Worm (Caenorhabditis elegans) whole organism, late embryonic: ENCODE measurements around the gene ZK617.26.

Experiments used
- C08G9.2 ChIP-seq: sonication (generic microtip); optimal IDR thresholded peaks from 2 replicates; lab custom pipeline; 2016; ENCODE audit warnings: mild to moderate bottlenecking, missing genetic modification characterization, moderate library complexity, missing compliant biosample characterization
- C38D4.7 ChIP-seq: fragments of 200-800 bp; sonication (Bioruptor generic); optimal IDR thresholded peaks from 2 replicates; lab custom pipeline; 2018; ENCODE audit warnings: mild to moderate bottlenecking, missing genetic modification characterization, moderate library complexity, missing compliant biosample characterization
- K02D7.2 ChIP-seq: sonication (generic microtip); optimal IDR thresholded peaks from 2 replicates; lab custom pipeline; 2017; ENCODE audit warnings: mild to moderate bottlenecking, missing genetic modification characterization, missing compliant biosample characterization
- Y22D7AL.16 ChIP-seq: sonication (generic microtip); optimal IDR thresholded peaks from 2 replicates; lab custom pipeline; 2016; ENCODE audit warnings: missing genetic modification characterization, missing compliant biosample characterization
- ceh-19 ChIP-seq: fragments of 200-800 bp; sonication (Bioruptor generic); optimal IDR thresholded peaks from 2 replicates; lab custom pipeline; 2018; ENCODE audit warnings: mild to moderate bottlenecking, missing genetic modification characterization, missing compliant biosample characterization
- ceh-22 ChIP-seq: sonication (generic microtip); optimal IDR thresholded peaks from 2 replicates; lab custom pipeline; 2017; ENCODE audit warnings: missing biosample characterization, missing genetic modification characterization
- ceh-30 ChIP-seq: fragments of 150-350 bp; optimal IDR thresholded peaks from 2 replicates; lab custom pipeline; 2014; ENCODE audit warnings: missing biosample characterization, missing genetic modification characterization
- ceh-45 ChIP-seq: fragments of 200-800 bp; sonication (Bioruptor generic); IDR thresholded peaks from 2 replicates; pipeline ENCODE4 v1.3.6; 2022; ENCODE audit warnings: missing genetic modification reagents, missing genetic modification characterization, missing compliant biosample characterization
- ceh-9 ChIP-seq: sonication (generic microtip); optimal IDR thresholded peaks from 2 replicates; lab custom pipeline; 2016; ENCODE audit warnings: mild to moderate bottlenecking, missing genetic modification characterization, inconsistent platforms, missing compliant biosample characterization
- dmd-4 ChIP-seq: sonication (generic microtip); optimal IDR thresholded peaks from 2 replicates; lab custom pipeline; 2016; ENCODE audit warnings: borderline replicate concordance, missing genetic modification characterization, missing compliant biosample characterization
- dve-1 ChIP-seq: sonication (generic microtip); optimal IDR thresholded peaks from 2 replicates; lab custom pipeline; 2017; ENCODE audit warnings: antibody characterized with exemption, mild to moderate bottlenecking, missing genetic modification characterization, missing compliant biosample characterization
- ets-4 ChIP-seq: sonication (generic microtip); optimal IDR thresholded peaks from 2 replicates; lab custom pipeline; 2016; ENCODE audit warnings: missing genetic modification characterization, missing compliant biosample characterization
- fkh-6 ChIP-seq: sonication (generic microtip); optimal IDR thresholded peaks from 2 replicates; lab custom pipeline; 2016; ENCODE audit warnings: missing genetic modification characterization, missing compliant biosample characterization
- gmeb-2 ChIP-seq: sonication (generic microtip); optimal IDR thresholded peaks from 2 replicates; lab custom pipeline; 2016; ENCODE audit warnings: missing genetic modification characterization, inconsistent platforms, missing compliant biosample characterization
- hlh-15 ChIP-seq: sonication (generic microtip); optimal IDR thresholded peaks from 2 replicates; lab custom pipeline; 2016; ENCODE audit warnings: missing genetic modification characterization, missing compliant biosample characterization
- hlh-30 ChIP-seq: sonication (generic microtip); optimal IDR thresholded peaks from 2 replicates; lab custom pipeline; 2017; ENCODE audit warnings: antibody characterized with exemption, missing genetic modification characterization, missing compliant biosample characterization; ENCODE audit not compliant: insufficient read depth
- hlh-8 ChIP-seq: sonication (generic microtip); optimal IDR thresholded peaks from 2 replicates; lab custom pipeline; 2016; ENCODE audit warnings: missing genotype, missing genetic modification characterization, missing compliant biosample characterization
- lim-6 ChIP-seq: sonication (generic microtip); optimal IDR thresholded peaks from 2 replicates; lab custom pipeline; 2016; ENCODE audit warnings: missing genetic modification characterization, missing compliant biosample characterization
- lin-11 ChIP-seq: fragments of 200-800 bp; sonication (Bioruptor generic); optimal IDR thresholded peaks from 2 replicates; lab custom pipeline; 2018; ENCODE audit warnings: mild to moderate bottlenecking, missing genetic modification characterization, missing compliant biosample characterization
- mec-3 ChIP-seq: sonication (generic microtip); optimal IDR thresholded peaks from 2 replicates; lab custom pipeline; 2016; ENCODE audit warnings: borderline replicate concordance, missing genetic modification characterization, missing compliant biosample characterization
- nfya-1 ChIP-seq: sonication (generic microtip); optimal IDR thresholded peaks from 2 replicates; lab custom pipeline; 2017; ENCODE audit warnings: missing genetic modification characterization, mild to moderate bottlenecking, missing compliant biosample characterization, antibody characterized with exemption, moderate library complexity
- npax-4 ChIP-seq: sonication (generic microtip); optimal IDR thresholded peaks from 2 replicates; lab custom pipeline; 2016; ENCODE audit warnings: missing genetic modification characterization, missing compliant biosample characterization
- odd-2 ChIP-seq: sonication (generic microtip); optimal IDR thresholded peaks from 2 replicates; lab custom pipeline; 2017; ENCODE audit warnings: antibody characterized with exemption, mild to moderate bottlenecking, missing genetic modification characterization, missing compliant biosample characterization
- pag-3 ChIP-seq: sonication (generic microtip); optimal IDR thresholded peaks from 2 replicates; lab custom pipeline; 2016; ENCODE audit warnings: missing compliant biosample characterization, missing genetic modification characterization, borderline replicate concordance
- pat-9 ChIP-seq: fragments of 200-800 bp; sonication (Bioruptor generic); optimal IDR thresholded peaks from 2 replicates; lab custom pipeline; 2018; ENCODE audit warnings: mild to moderate bottlenecking, missing genetic modification characterization, moderate library complexity, missing compliant biosample characterization
- pax-1 ChIP-seq: fragments of 150-350 bp; optimal IDR thresholded peaks from 2 replicates; lab custom pipeline; 2014; ENCODE audit warnings: missing biosample characterization, missing genetic modification characterization
- pqm-1 ChIP-seq: sonication (generic microtip); optimal IDR thresholded peaks from 2 replicates; lab custom pipeline; 2016; ENCODE audit warnings: missing genetic modification characterization, missing compliant biosample characterization
- pros-1 ChIP-seq: fragments of 150-350 bp; optimal IDR thresholded peaks from 2 replicates; lab custom pipeline; 2014; ENCODE audit warnings: missing biosample characterization, missing genetic modification reagents, missing genetic modification characterization
- sdc-2 ChIP-seq: sonication (generic microtip); optimal IDR thresholded peaks from 2 replicates; lab custom pipeline; 2016; ENCODE audit warnings: missing genotype, missing genetic modification characterization, missing compliant biosample characterization
- sox-2 ChIP-seq: fragments of 200-800 bp; sonication (Bioruptor generic); IDR thresholded peaks from 2 replicates; pipeline ENCODE4 v1.3.6; 2022; ENCODE audit warnings: missing genetic modification reagents, missing genetic modification characterization, missing compliant biosample characterization
- sox-4 ChIP-seq: sonication (generic microtip); optimal IDR thresholded peaks from 2 replicates; lab custom pipeline; 2017; ENCODE audit warnings: mild to moderate bottlenecking, missing genetic modification characterization, inconsistent platforms, missing compliant biosample characterization
- syd-9 ChIP-seq: sonication (generic microtip); optimal IDR thresholded peaks from 2 replicates; lab custom pipeline; 2016; ENCODE audit warnings: mild to moderate bottlenecking, missing genetic modification characterization, moderate library complexity, missing compliant biosample characterization
- tbx-2 ChIP-seq: sonication (generic microtip); optimal IDR thresholded peaks from 2 replicates; lab custom pipeline; 2016; ENCODE audit warnings: missing genetic modification characterization, missing compliant biosample characterization
- tbx-7 ChIP-seq: sonication (generic microtip); optimal IDR thresholded peaks from 2 replicates; lab custom pipeline; 2016; ENCODE audit warnings: missing genotype, missing genetic modification characterization, missing compliant biosample characterization
- unc-3 ChIP-seq, 2 experiments: fragments of 200-800 bp in 1 of 2; sonication (Bioruptor generic) in 1 of 2; sonication (generic microtip) in 1 of 2; conservative IDR thresholded peaks in 1 of 2; optimal IDR thresholded peaks in 1 of 2; 2 replicates each; pipeline versions ENCODE4 v1.3.6 to Lab custom; 2016 to 2022; ENCODE audit warnings: missing compliant biosample characterization in 2 of 2, missing genetic modification characterization in 2 of 2, missing genetic modification reagents in 1 of 2
- unc-55 ChIP-seq: sonication (generic microtip); optimal IDR thresholded peaks from 2 replicates; lab custom pipeline; 2017; ENCODE audit warnings: missing biosample characterization, missing genetic modification reagents, missing genetic modification characterization
- unc-86 ChIP-seq: sonication (generic microtip); optimal IDR thresholded peaks from 2 replicates; lab custom pipeline; 2016; ENCODE audit warnings: missing genetic modification characterization, missing compliant biosample characterization
- zip-5 ChIP-seq: sonication (generic microtip); optimal IDR thresholded peaks from 2 replicates; lab custom pipeline; 2016; ENCODE audit warnings: missing genetic modification characterization, missing compliant biosample characterization

ZK617.26 gene

DNA sequence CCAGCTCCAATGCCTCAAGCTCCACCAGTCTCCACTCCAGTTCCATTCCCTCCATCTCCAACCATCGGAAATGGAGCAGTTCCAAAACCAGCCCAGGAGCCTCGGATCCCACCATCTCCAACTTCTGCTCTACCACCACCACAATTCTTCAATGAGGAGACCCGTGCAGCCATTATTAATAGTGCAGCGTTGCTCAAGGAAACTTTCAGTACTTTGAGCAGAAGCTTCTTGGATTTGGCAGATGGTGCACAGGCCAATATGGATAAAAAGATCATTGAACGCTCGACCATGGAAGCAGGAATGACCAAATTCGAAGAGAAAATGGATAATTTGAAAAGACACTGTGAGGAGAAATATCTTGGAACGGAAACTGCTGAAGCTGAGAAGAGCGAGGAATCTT is 24.7 kb upstream of the ZK617.26 start:
- TF ChIP-seq syd-9 (tag; lab: Kevin White, UChicago), result no peak
- no peak for TF ChIP-seq zip-5 (tag; lab: Kevin White, UChicago)
- TF ChIP-seq mec-3 (tag; lab: Kevin White, UChicago), result no peak
- no peak for TF ChIP-seq unc-86
- no peak for TF ChIP-seq C08G9.2
- no peak for TF ChIP-seq dve-1
- no peak for TF ChIP-seq odd-2 (tag; lab: Kevin White, UChicago)
- TF ChIP-seq tbx-7 (tag; lab: Kevin White, UChicago), result no peak
- TF ChIP-seq pag-3 (tag; lab: Kevin White, UChicago), result no peak
- TF ChIP-seq tbx-2, result no peak
- no peak for TF ChIP-seq pros-1 (tag; lab: Kevin White, UChicago)
- no peak for TF ChIP-seq ceh-45 (GFP tag; lab: Robert Waterston, UW)
- no peak for TF ChIP-seq Y22D7AL.16 (tag; lab: Kevin White, UChicago)
- TF ChIP-seq ceh-9, result no peak
- TF ChIP-seq dmd-4 (tag; lab: Kevin White, UChicago), result no peak
- no peak for TF ChIP-seq lin-11

DNA sequence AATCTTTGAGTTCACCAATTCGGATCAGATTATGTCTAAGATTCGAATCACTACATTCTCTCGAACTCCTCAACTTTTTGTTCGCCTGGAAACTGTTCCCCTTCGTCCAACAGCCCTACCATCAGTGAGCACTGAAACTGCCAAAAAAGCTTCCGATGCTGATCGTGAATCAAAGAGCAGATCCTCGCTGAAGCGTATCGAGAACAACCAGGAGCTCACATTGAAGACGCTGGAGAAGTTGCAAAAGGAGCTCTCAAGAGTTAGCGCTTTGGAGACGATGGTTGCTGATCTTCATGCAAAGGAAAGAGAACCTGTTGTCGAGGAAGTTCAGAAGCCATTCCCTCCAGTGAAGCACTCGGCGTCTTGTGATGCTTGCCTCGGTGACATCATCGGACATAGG is 24.0 kb upstream of the ZK617.26 start:
- no peak for TF ChIP-seq pax-1 (tag; lab: Kevin White, UChicago)
- TF ChIP-seq fkh-6 (tag; lab: Kevin White, UChicago), result no peak
- TF ChIP-seq dve-1, result no peak
- TF ChIP-seq ceh-22, result no peak
- TF ChIP-seq C38D4.7 (GFP tag; lab: Kevin White, UChicago), result no peak
- TF ChIP-seq hlh-15 (tag; lab: Kevin White, UChicago), result no peak
- TF ChIP-seq ceh-30, result no peak
- no peak for TF ChIP-seq pqm-1
- TF ChIP-seq sox-2 (GFP tag; lab: Robert Waterston, UW), result no peak
- TF ChIP-seq gmeb-2 (tag; lab: Kevin White, UChicago), result no peak
- TF ChIP-seq unc-3 (GFP tag; conservative IDR thresholded peaks at IDR 0.05; lab: Robert Waterston, UW), result no peak
- TF ChIP-seq unc-3 (tag; optimal IDR thresholded peaks at IDR 0.05; lab: Kevin White, UChicago), result no peak
- no peak for TF ChIP-seq hlh-8 (tag; lab: Kevin White, UChicago)
- TF ChIP-seq sdc-2, result no peak
- TF ChIP-seq pat-9 (tag; lab: Kevin White, UChicago), result no peak
- TF ChIP-seq pros-1 (tag; lab: Kevin White, UChicago), result no peak
- TF ChIP-seq tbx-7 (tag; lab: Kevin White, UChicago), result no peak

DNA sequence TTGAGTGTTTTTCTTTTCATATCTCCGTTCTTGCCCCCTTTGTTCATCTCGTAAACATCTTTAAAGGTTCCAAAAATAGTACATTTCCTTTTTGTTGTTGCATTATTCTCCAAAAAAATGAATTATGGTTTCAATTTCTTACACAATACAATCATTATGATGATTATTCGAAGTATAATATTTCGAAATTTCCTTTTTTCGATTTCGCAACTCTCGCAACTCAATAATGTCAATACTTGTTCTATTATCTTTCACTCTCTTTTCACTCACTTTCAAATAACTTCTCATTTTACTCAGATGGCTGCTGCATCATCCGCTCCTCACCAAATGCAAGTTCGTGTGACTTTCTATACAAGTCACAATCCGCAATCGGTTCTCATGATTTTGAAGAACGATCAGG is 23.2 kb upstream of the ZK617.26 start, which contains the start of gene sqst-1:
TSS of gene sqst-1 (plus strand) at position 298 of the 400 bp plus-strand sequence.
- TF ChIP-seq ceh-19 (GFP tag; lab: Kevin White, UChicago) (no peak), dmd-4 (tag; lab: Kevin White, UChicago) (no peak), fkh-6 (tag; lab: Kevin White, UChicago) (no peak), sox-4 (no peak), lim-6 (tag; lab: Kevin White, UChicago) (no peak), dve-1 (no peak), zip-5 (tag; lab: Kevin White, UChicago) (no peak), ets-4 (tag; lab: Kevin White, UChicago) (no peak), npax-4 (tag; lab: Kevin White, UChicago) (no peak), unc-55 (GFP tag; lab: Kevin White, UChicago) (no peak), hlh-30 (tag; lab: Kevin White, UChicago) (no peak), K02D7.2 (no peak), nfya-1 (tag; lab: Kevin White, UChicago) (no peak)
